Fruit fly (Drosophila melanogaster) whole organism, embryonic: ENCODE measurements around the gene Trs20.

Experiments used
- ATbp ChIP-seq: fragments of 200-800 bp; sonication (Bioruptor generic); optimal IDR thresholded peaks from 2 replicates; lab custom pipeline; 2017; ENCODE audit warnings: missing biosample characterization, mild to moderate bottlenecking, missing genetic modification characterization, missing genetic modification reagents
- Aef1 ChIP-seq: fragments of 200-800 bp; sonication (Bioruptor generic); IDR thresholded peaks from 3 replicates; pipeline ENCODE4 v1.3.6; 2022; ENCODE audit warnings: missing biosample characterization, missing genetic modification characterization
- Bgb ChIP-seq: fragments of 200-800 bp; sonication (Bioruptor generic); IDR thresholded peaks from 2 replicates; pipeline ENCODE4 v1.3.6; 2022; ENCODE audit warnings: missing biosample characterization, missing genetic modification characterization; ENCODE audit not compliant: partially characterized antibody
- Blimp-1 ChIP-seq: fragments of 200-800 bp; sonication (Bioruptor generic); optimal IDR thresholded peaks from 3 replicates; lab custom pipeline; 2018; ENCODE audit warnings: missing biosample characterization, missing genetic modification characterization, mild to moderate bottlenecking, moderate library complexity, missing genetic modification reagents
- CG10209 ChIP-seq: fragments of 200-800 bp; sonication (Bioruptor generic); optimal IDR thresholded peaks from 3 replicates; lab custom pipeline; 2017; ENCODE audit warnings: missing biosample characterization, mild to moderate bottlenecking, missing genetic modification characterization, missing genetic modification reagents
- CG10321 ChIP-seq: fragments of 200-800 bp; sonication (Bioruptor generic); IDR thresholded peaks from 2 replicates; pipeline ENCODE4 v1.3.6; 2022; ENCODE audit warnings: missing biosample characterization, missing genetic modification characterization
- CG12071 ChIP-seq: fragments of 200-800 bp; sonication (Bioruptor generic); optimal IDR thresholded peaks from 3 replicates; lab custom pipeline; 2018; ENCODE audit warnings: missing biosample characterization, mild to moderate bottlenecking, missing genetic modification characterization
- CG12236 ChIP-seq: fragments of 200-800 bp; sonication (Bioruptor generic); optimal IDR thresholded peaks from 2 replicates; lab custom pipeline; 2016; ENCODE audit warnings: missing biosample characterization, missing genetic modification characterization
- CG13296 ChIP-seq: fragments of 200-800 bp; sonication (Bioruptor generic); optimal IDR thresholded peaks from 3 replicates; lab custom pipeline; 2018; ENCODE audit warnings: missing biosample characterization, mild to moderate bottlenecking, missing genetic modification characterization
- CG1647 ChIP-seq: fragments of 200-800 bp; sonication (Bioruptor generic); optimal IDR thresholded peaks from 3 replicates; lab custom pipeline; 2016; ENCODE audit warnings: missing biosample characterization, missing genetic modification characterization
- CG16815 ChIP-seq: fragments of 200-800 bp; sonication (Bioruptor generic); optimal IDR thresholded peaks from 3 replicates; lab custom pipeline; 2017; ENCODE audit warnings: missing biosample characterization, mild to moderate bottlenecking, missing genetic modification characterization
- CG17912 ChIP-seq: fragments of 200-800 bp; sonication (Bioruptor generic); optimal IDR thresholded peaks from 2 replicates; lab custom pipeline; 2018; ENCODE audit warnings: missing biosample characterization, mild to moderate bottlenecking, missing genetic modification characterization
- CG2202 ChIP-seq: fragments of 200-800 bp; sonication (Bioruptor generic); optimal IDR thresholded peaks from 2 replicates; lab custom pipeline; 2018; ENCODE audit warnings: missing biosample characterization, mild to moderate bottlenecking, missing genetic modification characterization
- CG4617 ChIP-seq: fragments of 200-800 bp; sonication (Bioruptor generic); optimal IDR thresholded peaks from 3 replicates; lab custom pipeline; 2016; ENCODE audit warnings: missing biosample characterization, missing genetic modification characterization, borderline replicate concordance
- CG6791 ChIP-seq: fragments of 200-800 bp; sonication (Bioruptor generic); IDR thresholded peaks from 3 replicates; pipeline ENCODE4 v1.3.6; 2022; ENCODE audit warnings: missing biosample characterization, missing genetic modification characterization; ENCODE audit not compliant: partially characterized antibody
- CG6854 ChIP-seq: fragments of 200-800 bp; sonication (Bioruptor generic); optimal IDR thresholded peaks from 3 replicates; lab custom pipeline; 2017; ENCODE audit warnings: missing biosample characterization, mild to moderate bottlenecking, missing genetic modification characterization
- CG7271 ChIP-seq: fragments of 200-800 bp; sonication (Bioruptor generic); optimal IDR thresholded peaks from 2 replicates; lab custom pipeline; 2018; ENCODE audit warnings: missing biosample characterization, mild to moderate bottlenecking, missing genetic modification characterization, moderate library complexity
- CG7839 ChIP-seq: fragments of 200-800 bp; sonication (Bioruptor generic); optimal IDR thresholded peaks from 3 replicates; lab custom pipeline; 2018; ENCODE audit warnings: missing biosample characterization, mild to moderate bottlenecking, missing genetic modification characterization, moderate library complexity
- CG7928 ChIP-seq: fragments of 200-800 bp; sonication (Bioruptor generic); optimal IDR thresholded peaks from 2 replicates; lab custom pipeline; 2017; ENCODE audit warnings: missing biosample characterization, mild to moderate bottlenecking, missing genetic modification characterization
- CG9437 ChIP-seq: fragments of 200-800 bp; sonication (Bioruptor generic); optimal IDR thresholded peaks from 2 replicates; lab custom pipeline; 2018; ENCODE audit warnings: missing biosample characterization, mild to moderate bottlenecking, missing genetic modification characterization
- CG9932 ChIP-seq: fragments of 200-800 bp; sonication (Bioruptor generic); IDR thresholded peaks from 2 replicates; pipeline ENCODE4 v1.3.6; 2022; ENCODE audit warnings: missing biosample characterization, missing genetic modification characterization
- CTCF ChIP-seq: fragments of 200-800 bp; sonication (Bioruptor generic); optimal IDR thresholded peaks from 2 replicates; lab custom pipeline; 2017; ENCODE audit warnings: missing biosample characterization, mild to moderate bottlenecking, missing genetic modification characterization, moderate library complexity
- Dad ChIP-seq: fragments of 200-800 bp; sonication (Bioruptor generic); optimal IDR thresholded peaks from 3 replicates; lab custom pipeline; 2016; ENCODE audit warnings: missing biosample characterization, missing genetic modification characterization
- Dek ChIP-seq: fragments of 200-800 bp; sonication (Bioruptor generic); optimal IDR thresholded peaks from 3 replicates; lab custom pipeline; 2019; ENCODE audit warnings: missing biosample characterization, mild to moderate bottlenecking, missing genetic modification characterization, moderate library complexity
- Dfd ChIP-seq, 2 experiments: fragments of >200 bp; optimal IDR thresholded peaks; 2 replicates each; lab custom pipeline; 2017; ENCODE audit warnings: missing biosample characterization in 2 of 2, missing genetic modification characterization in 2 of 2
- Doc3 ChIP-seq: fragments of 200-800 bp; sonication (Bioruptor generic); IDR thresholded peaks from 3 replicates; pipeline ENCODE4 v1.3.6; 2022; ENCODE audit warnings: missing biosample characterization, missing genetic modification characterization; ENCODE audit not compliant: partially characterized antibody
- E2f1 ChIP-seq: fragments of 200-800 bp; sonication (Bioruptor generic); IDR thresholded peaks from 2 replicates; pipeline ENCODE4 v1.3.6; 2022; ENCODE audit warnings: missing biosample characterization, missing genetic modification characterization
- Fer2 ChIP-seq: fragments of 200-800 bp; sonication (Bioruptor generic); optimal IDR thresholded peaks from 2 replicates; lab custom pipeline; 2018; ENCODE audit warnings: missing biosample characterization, mild to moderate bottlenecking, missing genetic modification characterization, moderate library complexity
- HLH54F ChIP-seq: fragments of 200-800 bp; sonication (Bioruptor generic); optimal IDR thresholded peaks from 3 replicates; lab custom pipeline; 2016; ENCODE audit warnings: missing biosample characterization, missing genetic modification characterization
- NK7.1 ChIP-seq: fragments of 200-800 bp; sonication (Bioruptor generic); optimal IDR thresholded peaks from 3 replicates; lab custom pipeline; 2016; ENCODE audit warnings: missing biosample characterization, missing genetic modification characterization
- NfI ChIP-seq: fragments of 200-800 bp; sonication (Bioruptor generic); optimal IDR thresholded peaks from 3 replicates; lab custom pipeline; 2018; ENCODE audit warnings: missing biosample characterization, mild to moderate bottlenecking, missing genetic modification characterization, moderate library complexity
- Opbp ChIP-seq: fragments of 200-800 bp; sonication (Bioruptor generic); IDR thresholded peaks from 3 replicates; pipeline ENCODE4 v1.3.6; 2022; ENCODE audit warnings: missing biosample characterization, missing genetic modification characterization; ENCODE audit not compliant: partially characterized antibody
- Poxn ChIP-seq: fragments of 200-800 bp; sonication (Bioruptor generic); IDR thresholded peaks from 2 replicates; pipeline ENCODE4 v1.3.6; 2022; ENCODE audit warnings: missing biosample characterization, missing genetic modification characterization
- YL-1 ChIP-seq: fragments of 200-800 bp; sonication (Bioruptor generic); optimal IDR thresholded peaks from 3 replicates; lab custom pipeline; 2017; ENCODE audit warnings: missing biosample characterization, mild to moderate bottlenecking, missing genetic modification characterization
- ase ChIP-seq: fragments of 200-800 bp; sonication (Bioruptor generic); IDR thresholded peaks from 3 replicates; pipeline ENCODE4 v1.3.6; 2022; ENCODE audit warnings: missing biosample characterization, missing genetic modification characterization
- bigmax ChIP-seq: fragments of 200-800 bp; sonication (Bioruptor generic); optimal IDR thresholded peaks from 2 replicates; lab custom pipeline; 2018; ENCODE audit warnings: missing biosample characterization, mild to moderate bottlenecking, missing genetic modification characterization
- cad ChIP-seq: fragments of >200 bp; optimal IDR thresholded peaks from 2 replicates; lab custom pipeline; 2017; ENCODE audit warnings: missing biosample characterization, missing genetic modification characterization
- chinmo ChIP-seq: fragments of 200-800 bp; sonication (Bioruptor generic); IDR thresholded peaks from 4 replicates; pipeline ENCODE4 v1.3.6; 2022; ENCODE audit warnings: missing biosample characterization, missing genetic modification characterization; ENCODE audit not compliant: partially characterized antibody
- crol ChIP-seq: fragments of 200-800 bp; sonication (Bioruptor generic); IDR thresholded peaks from 2 replicates; pipeline ENCODE4 v1.3.6; 2022; ENCODE audit warnings: missing biosample characterization, missing genetic modification characterization
- crp ChIP-seq, 2 experiments: fragments of 200-800 bp; sonication (Bioruptor generic); optimal IDR thresholded peaks; 2 replicates in 1 of 2; 3 replicates in 1 of 2; lab custom pipeline; 2017; ENCODE audit warnings: missing biosample characterization in 2 of 2, missing genetic modification characterization in 2 of 2, mild to moderate bottlenecking in 1 of 2, moderate library complexity in 1 of 2
- eyg ChIP-seq: fragments of 200-800 bp; sonication (Bioruptor generic); optimal IDR thresholded peaks from 3 replicates; lab custom pipeline; 2016; ENCODE audit warnings: missing biosample characterization, missing genetic modification characterization
- ftz-f1 ChIP-seq: fragments of 200-800 bp; sonication (Bioruptor generic); optimal IDR thresholded peaks from 2 replicates; lab custom pipeline; 2016; ENCODE audit warnings: missing biosample characterization, missing genetic modification characterization
- h ChIP-seq: fragments of >200 bp; optimal IDR thresholded peaks from 2 replicates; lab custom pipeline; 2017
- salm ChIP-seq: fragments of 200-800 bp; sonication (Bioruptor generic); optimal IDR thresholded peaks from 2 replicates; lab custom pipeline; 2018; ENCODE audit warnings: missing biosample characterization, mild to moderate bottlenecking, missing genetic modification characterization
- tll ChIP-seq, 2 experiments: fragments of 200-800 bp in 1 of 2; fragments of >200 bp in 1 of 2; sonication (Bioruptor generic) in 1 of 2; optimal IDR thresholded peaks; 2 replicates each; lab custom pipeline; 2017 to 2019; ENCODE audit warnings: missing biosample characterization in 2 of 2, missing genetic modification characterization in 2 of 2, mild to moderate bottlenecking in 1 of 2, moderate library complexity in 1 of 2
- unc-4 ChIP-seq: fragments of 200-800 bp; sonication (Bioruptor generic); IDR thresholded peaks from 2 replicates; pipeline ENCODE4 v1.3.6; 2022; ENCODE audit warnings: missing biosample characterization, missing genetic modification characterization; ENCODE audit not compliant: partially characterized antibody
- usp ChIP-seq: fragments of >200 bp; optimal IDR thresholded peaks from 2 replicates; lab custom pipeline; 2017; ENCODE audit warnings: missing biosample characterization, missing genetic modification characterization
- vnd ChIP-seq: fragments of 200-800 bp; sonication (Bioruptor generic); IDR thresholded peaks from 3 replicates; pipeline ENCODE4 v1.3.6; 2022; ENCODE audit warnings: missing biosample characterization, missing genetic modification characterization; ENCODE audit not compliant: partially characterized antibody
- zf30C ChIP-seq: fragments of 200-800 bp; sonication (Bioruptor generic); optimal IDR thresholded peaks from 3 replicates; lab custom pipeline; 2018; ENCODE audit warnings: missing biosample characterization, mild to moderate bottlenecking, missing genetic modification characterization

Trs20 gene

DNA sequence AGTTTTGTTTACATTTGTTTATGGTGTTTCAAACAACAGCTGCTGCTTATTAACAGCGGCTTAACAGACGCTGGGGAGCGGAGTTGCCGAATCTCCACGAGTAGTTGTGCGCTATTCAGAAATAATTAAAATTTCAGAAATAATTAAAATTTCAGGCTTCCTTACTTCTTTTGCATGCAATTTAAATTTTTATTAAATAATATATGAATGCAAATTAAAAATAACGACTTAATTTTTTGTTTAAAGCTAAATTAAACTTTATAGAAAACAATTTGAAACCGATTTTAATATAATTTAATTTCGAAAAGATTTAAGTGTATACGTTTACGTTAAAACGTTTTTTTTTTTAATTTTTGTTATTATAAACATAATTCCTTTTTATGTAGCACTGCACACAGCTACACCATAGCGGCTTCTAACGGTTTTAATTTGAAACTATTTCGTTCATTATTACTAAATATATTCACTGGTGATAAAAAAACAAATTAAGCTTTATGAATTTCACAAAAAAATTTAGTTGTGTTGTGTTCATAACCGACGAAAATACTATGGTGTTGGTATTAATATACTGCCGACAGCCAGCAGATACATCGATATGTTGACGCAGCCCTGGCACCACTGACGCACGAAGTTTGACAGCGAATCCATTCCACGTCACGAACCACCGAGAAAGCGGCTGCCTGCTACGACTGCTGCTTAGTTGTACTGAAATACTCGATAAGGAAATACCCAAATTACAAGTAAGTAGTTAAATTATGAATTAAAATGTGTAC lies 2.3 kb downstream of the Trs20 start, which contains the start of gene SsRbeta (continued):
- no peak for TF ChIP-seq HLH54F
- TF ChIP-seq YL-1 (GFP tag; lab: Kevin White, UChicago): peak; percentile 90
- TF ChIP-seq vnd (GFP tag; lab: Robert Waterston, UW): 0 out of 3 replicates have a peak, but pooled peaks have one; percentile 39
- no peak for TF ChIP-seq salm
- peak; percentile 3 for TF ChIP-seq CTCF (GFP tag; lab: Kevin White, UChicago)
- peak; percentile 7; the same call in 1 of the 3 replicates for TF ChIP-seq Aef1 (GFP tag; lab: Robert Waterston, UW)
- no peak for TF ChIP-seq CG4617 (GFP tag; lab: Kevin White, UChicago)
- no peak for TF ChIP-seq Dad (GFP tag; lab: Kevin White, UChicago)
- no peak for TF ChIP-seq eyg (GFP tag; lab: Kevin White, UChicago)
- TF ChIP-seq Opbp (GFP tag; lab: Robert Waterston, UW): peak; percentile 74
- no peak for TF ChIP-seq crol (GFP tag; lab: Robert Waterston, UW)
- TF ChIP-seq CG7839 (tag; lab: Kevin White, UChicago): peak; percentile 9
- TF ChIP-seq ase (GFP tag; lab: Robert Waterston, UW): peak; percentile 74; the same call in 2 of the 3 replicates
- no peak for TF ChIP-seq Dfd (GFP tag; optimal IDR thresholded peaks at IDR 0.05; lab: Kevin White, UChicago)
- TF ChIP-seq cad: no peak
- TF ChIP-seq CG9437 (GFP tag; lab: Kevin White, UChicago): no peak
- TF ChIP-seq Fer2 (tag; lab: Kevin White, UChicago): peak; percentile 26
- TF ChIP-seq crp (GFP tag; optimal IDR thresholded peaks at IDR 0.05; lab: Kevin White, UChicago): peak in 1 of 2 experiments; percentile 49
- no peak for TF ChIP-seq CG6854 (GFP tag; lab: Kevin White, UChicago)
- TF ChIP-seq CG17912 (GFP tag; lab: Kevin White, UChicago): peak; percentile 55
- TF ChIP-seq ATbp: no peak
- TF ChIP-seq Blimp-1: peak; percentile 49
- TF ChIP-seq CG12236 (GFP tag; lab: Kevin White, UChicago): no peak
- no peak for TF ChIP-seq zf30C (GFP tag; lab: Kevin White, UChicago)
- TF ChIP-seq CG12071 (GFP tag; lab: Kevin White, UChicago): no peak
- peak; percentile 31; the same call in 1 of the 2 replicates for TF ChIP-seq CG10321
- TF ChIP-seq chinmo: peak; percentile 72; the same call in 1 of the 4 replicates
- peak; percentile 84 for TF ChIP-seq Bgb (GFP tag; lab: Robert Waterston, UW)
- TF ChIP-seq Doc3: peak; percentile 69; the same call in 2 of the 3 replicates
- no peak for TF ChIP-seq Dek
- peak; percentile 17 for TF ChIP-seq bigmax (GFP tag; lab: Kevin White, UChicago)
- TF ChIP-seq CG10209 (GFP tag; lab: Kevin White, UChicago): no peak
- TF ChIP-seq CG16815 (GFP tag; lab: Kevin White, UChicago): no peak
- TF ChIP-seq CG13296 (GFP tag; lab: Kevin White, UChicago): no peak
- no peak for TF ChIP-seq ftz-f1 (GFP tag; lab: Kevin White, UChicago)
- TF ChIP-seq h: no peak
- TF ChIP-seq Poxn (GFP tag; lab: Robert Waterston, UW): no peak
- TF ChIP-seq usp (GFP tag; lab: Kevin White, UChicago): no peak
- no peak for TF ChIP-seq CG7271 (tag; lab: Kevin White, UChicago)
- TF ChIP-seq unc-4: peak; percentile 69
- peak; percentile 76 for TF ChIP-seq CG9932 (GFP tag; lab: Robert Waterston, UW)
- TF ChIP-seq CG1647 (GFP tag; lab: Kevin White, UChicago): no peak
- peak; percentile 82 for TF ChIP-seq CG6791 (GFP tag; lab: Robert Waterston, UW)
- TF ChIP-seq E2f1 (GFP tag; lab: Robert Waterston, UW): peak; percentile 66
- peak; percentile 95 for TF ChIP-seq CG7928 (GFP tag; lab: Kevin White, UChicago)
- peak; percentile 9 for TF ChIP-seq NfI (GFP tag; lab: Kevin White, UChicago)
- no peak for TF ChIP-seq NK7.1
- TF ChIP-seq tll (GFP tag; optimal IDR thresholded peaks at IDR 0.05; lab: Kevin White, UChicago): no peak
- no peak for TF ChIP-seq CG2202
